Fruit fly (Drosophila melanogaster): ENCODE results near the gene ppk27.

ppk27 gene

dm6 chr3L:3755101-3755500 is at the start of gene ppk27:
ppk27 (minus strand) TSS chr3L:3755201.
- no peak for TF ChIP-seq CG8478 (optimal IDR thresholded peaks at IDR 0.05)
- TF ChIP-seq CTCF (optimal IDR thresholded peaks at IDR 0.05) = no peak

- no peak for TF ChIP-seq CTCF (optimal IDR thresholded peaks at IDR 0.05)
- no peak for TF ChIP-seq CG8478 (optimal IDR thresholded peaks at IDR 0.05)
Observed at dm6 chr3L:3802677-3803076, 47.7 kb upstream of the ppk27 start.

DNA sequence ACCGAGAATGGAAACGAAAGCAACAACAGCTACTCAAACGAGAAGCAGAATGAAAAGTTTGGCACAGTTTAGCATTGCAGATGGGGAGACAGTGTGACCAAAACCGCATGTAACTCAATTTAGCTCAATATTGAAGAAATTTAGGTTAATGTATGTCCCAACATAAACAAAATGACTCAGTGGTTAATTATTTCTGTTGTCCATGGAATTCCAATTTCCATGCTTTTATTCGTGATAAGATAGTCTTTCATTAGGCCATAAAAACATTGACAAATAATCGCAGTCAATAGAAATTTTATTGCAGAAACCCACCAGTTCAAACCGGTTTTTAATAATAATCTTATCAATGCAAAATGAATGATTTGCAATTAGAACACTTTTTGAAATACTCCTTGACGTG is 46.8 kb upstream of the ppk27 start:
- TF ChIP-seq CG8478 (optimal IDR thresholded peaks at IDR 0.05) (no peak), CTCF (optimal IDR thresholded peaks at IDR 0.05) (no peak)

dm6 chr3L:3801343-3801742 is 46.3 kb upstream of the ppk27 start:
- no peak for TF ChIP-seq CG8478 (optimal IDR thresholded peaks at IDR 0.05)
- TF ChIP-seq CTCF (optimal IDR thresholded peaks at IDR 0.05) = no peak

dm6 chr3L:3799766-3800165 is 44.8 kb upstream of the ppk27 start:
- TF ChIP-seq CTCF (optimal IDR thresholded peaks at IDR 0.05) = no peak
- no peak for TF ChIP-seq CG8478 (optimal IDR thresholded peaks at IDR 0.05)

dm6 chr3L:3798488-3798887 is 43.5 kb upstream of the ppk27 start:
- no peak for TF ChIP-seq CG8478 (optimal IDR thresholded peaks at IDR 0.05)
- TF ChIP-seq CTCF (optimal IDR thresholded peaks at IDR 0.05) = no peak

dm6 chr3L:3797681-3798080 is 42.7 kb upstream of the ppk27 start:
- TF ChIP-seq CG8478 (optimal IDR thresholded peaks at IDR 0.05) = no peak

DNA sequence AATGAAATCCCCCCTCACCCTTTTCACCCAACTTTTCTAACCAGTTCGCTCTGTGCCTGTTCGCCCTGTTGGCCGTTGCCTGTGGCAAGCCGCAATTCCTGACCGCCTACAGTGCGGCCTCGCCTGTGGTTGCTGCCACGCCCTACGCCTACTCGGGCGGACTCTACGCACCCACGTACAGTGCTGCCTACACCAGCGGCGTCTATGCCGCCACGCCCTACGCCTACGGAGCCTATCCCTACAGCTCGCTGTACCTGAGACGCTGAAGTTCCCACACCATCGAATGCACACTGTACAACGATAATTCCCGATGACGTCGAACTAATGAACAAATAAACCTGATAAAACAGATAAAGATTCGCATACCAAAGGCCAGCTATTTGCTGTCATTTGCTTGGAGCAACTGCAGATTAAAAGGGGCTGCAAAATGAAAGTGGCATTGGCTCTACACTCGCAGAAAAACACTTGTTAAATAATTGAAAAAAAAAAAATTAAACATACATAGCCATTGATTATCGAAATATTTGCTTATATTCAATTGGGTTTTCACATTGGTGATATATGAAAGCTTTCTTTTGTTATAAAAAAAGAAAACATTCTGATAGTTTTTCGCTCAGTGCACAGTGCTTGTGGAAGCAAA is 36.2 kb upstream of the ppk27 start:
- TF ChIP-seq CTCF (optimal IDR thresholded peaks at IDR 0.05) = no peak
- TF ChIP-seq CG8478 (optimal IDR thresholded peaks at IDR 0.05) = no peak

DNA sequence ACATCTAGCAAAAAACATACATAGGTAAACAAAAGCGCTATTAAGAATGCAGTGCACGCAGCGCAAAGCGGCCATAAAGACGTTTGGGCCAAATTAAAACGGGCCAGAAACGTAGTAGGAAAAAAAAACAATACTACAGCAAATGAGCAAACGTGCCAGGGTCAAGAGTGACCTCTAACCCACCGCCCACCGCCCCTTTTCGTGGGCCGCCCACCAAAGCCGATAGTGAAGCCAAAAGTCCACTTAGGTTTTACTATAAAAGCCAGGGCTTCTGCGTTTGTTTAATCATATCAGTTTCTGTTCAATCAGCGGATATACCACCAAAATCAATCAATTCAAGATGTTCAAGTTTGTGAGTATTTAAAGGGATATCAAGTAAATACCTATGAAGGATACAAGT is 35.5 kb upstream of the ppk27 start, which contains the start of gene CG32266:
CG32266 (plus strand) TSS at position 301 of the 400 bp plus-strand sequence.
- TF ChIP-seq CG8478 (optimal IDR thresholded peaks at IDR 0.05) (no peak), CTCF (optimal IDR thresholded peaks at IDR 0.05) (no peak)

- no peak for TF ChIP-seq CG8478 (optimal IDR thresholded peaks at IDR 0.05)
- TF ChIP-seq CTCF (optimal IDR thresholded peaks at IDR 0.05) = peak; percentile 30 to 67
Observed at dm6 chr3L:3788790-3789421, 33.9 kb upstream of the ppk27 start.

dm6 chr3L:3787595-3788151 is 32.7 kb upstream of the ppk27 start:
- no peak for TF ChIP-seq CG8478 (optimal IDR thresholded peaks at IDR 0.05)
- TF ChIP-seq CTCF (optimal IDR thresholded peaks at IDR 0.05) = peak in 1 of 2 experiments; percentile 37

DNA sequence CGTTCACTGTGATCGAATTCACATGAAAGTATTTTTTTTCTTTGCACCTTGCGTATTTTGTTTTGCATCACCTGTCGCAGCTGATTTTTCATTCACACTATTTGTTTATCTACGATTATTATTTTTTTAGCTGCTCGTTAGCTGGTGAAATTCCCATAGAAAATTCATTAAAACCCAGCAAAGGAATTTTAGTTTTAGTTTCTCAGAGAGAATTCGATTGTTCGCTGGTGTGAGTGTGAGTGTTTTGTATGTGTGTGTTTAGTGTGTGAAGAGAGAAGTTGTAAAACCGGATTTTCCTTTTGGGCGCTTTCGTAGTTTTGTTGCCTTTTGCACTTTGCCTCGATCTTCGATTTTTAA is 32.1 kb upstream of the ppk27 start:
- no peak for TF ChIP-seq CG8478 (optimal IDR thresholded peaks at IDR 0.05)
- TF ChIP-seq CTCF (optimal IDR thresholded peaks at IDR 0.05) = no peak

- no peak for TF ChIP-seq CTCF (optimal IDR thresholded peaks at IDR 0.05)
- TF ChIP-seq CG8478 (optimal IDR thresholded peaks at IDR 0.05) = no peak
Observed at dm6 chr3L:3786344-3787076, 31.5 kb upstream of the ppk27 start.

DNA sequence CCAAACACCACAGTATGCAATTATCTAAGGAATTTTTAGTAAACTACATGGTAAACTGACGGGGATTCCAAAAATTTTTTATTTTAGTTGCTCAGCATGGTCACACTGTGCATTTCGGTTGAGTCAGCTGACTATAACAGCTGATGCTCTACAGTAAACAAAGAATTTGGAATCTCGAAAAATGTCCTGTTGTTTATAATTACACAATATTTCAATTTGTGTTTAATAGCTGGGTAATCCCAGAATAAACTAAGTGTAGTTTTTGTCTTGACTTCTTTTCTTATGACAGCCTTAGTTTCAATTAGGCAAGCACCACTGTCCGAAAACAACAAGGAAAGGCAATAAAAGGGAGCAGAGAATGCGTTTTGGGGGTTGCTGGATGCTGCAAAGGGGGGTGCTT is 30.7 kb upstream of the ppk27 start:
- TF ChIP-seq CG8478 (optimal IDR thresholded peaks at IDR 0.05) = no peak
- no peak for TF ChIP-seq CTCF (optimal IDR thresholded peaks at IDR 0.05)

- no peak for TF ChIP-seq CG8478 (optimal IDR thresholded peaks at IDR 0.05)
- TF ChIP-seq CTCF (optimal IDR thresholded peaks at IDR 0.05) = no peak
Observed at dm6 chr3L:3785002-3785661, 30.1 kb upstream of the ppk27 start.

All from S2 (cell line).